Fruit fly (Drosophila melanogaster): ENCODE results near the gene CG9518.

dm6 chrX:14839047-14839446 lies 31.9 kb downstream of the CG9518 start, which contains the start of the genes CG32590 and Flo2:
- TF ChIP-seq CG8632 (GFP tag; optimal IDR thresholded peaks at IDR 0.05) (no peak), CG15336 (GFP tag; IDR thresholded peaks at IDR 0.05) (0 out of 2 replicates have a peak, but pooled peaks have one; percentile 45), topi (GFP tag; optimal IDR thresholded peaks at IDR 0.05) (peak; percentile 70), Eip78C (GFP tag) (peak; percentile 84), pdm3 (GFP tag; optimal IDR thresholded peaks at IDR 0.05) (peak; percentile 69), CG16779 (tag; optimal IDR thresholded peaks at IDR 0.05) (no peak), achi (GFP tag; optimal IDR thresholded peaks at IDR 0.05) (peak; percentile 58), CG11902 (GFP tag; optimal IDR thresholded peaks at IDR 0.05) (peak; percentile 34), Lpt (GFP tag; optimal IDR thresholded peaks at IDR 0.05) (peak; percentile 46), fd85E (GFP tag; optimal IDR thresholded peaks at IDR 0.05) (no peak), net (GFP tag; optimal IDR thresholded peaks at IDR 0.05) (peak; percentile 10)
